Worm (Caenorhabditis elegans): ENCODE measurements around the gene T14B4.5.

ce11 chrII:6689088-6689487, 27.6 kb upstream of the T14B4.5 start:
- no peak for TF ChIP-seq ceh-82 (tag; optimal IDR thresholded peaks at IDR 0.05)
- TF ChIP-seq blmp-1 (tag; optimal IDR thresholded peaks at IDR 0.05; ENCODE audit: insufficient read depth), result no peak
- no peak for TF ChIP-seq elt-3 (tag; optimal IDR thresholded peaks at IDR 0.05)
- TF ChIP-seq mbf-1 (tag; optimal IDR thresholded peaks at IDR 0.05), result no peak
- TF ChIP-seq nhr-237 (tag; optimal IDR thresholded peaks at IDR 0.05), result no peak
- no peak for TF ChIP-seq snpc-4 (tag; optimal IDR thresholded peaks at IDR 0.05)
- no peak for TF ChIP-seq lin-39 (tag; optimal IDR thresholded peaks at IDR 0.05)
- no peak for TF ChIP-seq egl-27 (tag; optimal IDR thresholded peaks at IDR 0.05)
- TF ChIP-seq nhr-6 (tag; optimal IDR thresholded peaks at IDR 0.05), result no peak
- no peak for TF ChIP-seq unc-62 (GFP tag; optimal IDR thresholded peaks at IDR 0.05)
- TF ChIP-seq skn-1 (tag; optimal IDR thresholded peaks at IDR 0.05), result no peak
- TF ChIP-seq nhr-25 (tag; optimal IDR thresholded peaks at IDR 0.05), result no peak
